Worm (Caenorhabditis elegans): Measurements from ENCODE around the gene K07D4.2.

- TF ChIP-seq pes-1 (GFP tag; IDR thresholded peaks at IDR 0.05): no peak
- no peak for TF ChIP-seq flt-1 (GFP tag; IDR thresholded peaks at IDR 0.05)
- TF ChIP-seq aly-1 (tag; optimal IDR thresholded peaks at IDR 0.05): no peak
- no peak for TF ChIP-seq hmbx-1 (tag; optimal IDR thresholded peaks at IDR 0.05)
- TF ChIP-seq ama-1 (optimal IDR thresholded peaks at IDR 0.05): no peak
- no peak for TF ChIP-seq ceh-13 (GFP tag; optimal IDR thresholded peaks at IDR 0.05)
- TF ChIP-seq B0310.2 (tag; optimal IDR thresholded peaks at IDR 0.05): no peak
- TF ChIP-seq sea-1 (GFP tag; conservative IDR thresholded peaks at IDR 0.05): no peak
Measured at ce11 chrII:3999537-3999936, 45.8 kb downstream of the K07D4.2 start.
